Worm (Caenorhabditis elegans) whole organism, early embryonic: Measurements from ENCODE around the gene C27D6.11.

Experiments used
- B0310.2 ChIP-seq: sonication (generic microtip); optimal IDR thresholded peaks from 2 replicates; lab custom pipeline; 2016; ENCODE audit warnings: mild to moderate bottlenecking, missing genetic modification characterization, missing compliant biosample characterization
- F13C5.2 ChIP-seq: sonication (generic microtip); optimal IDR thresholded peaks from 2 replicates; lab custom pipeline; 2017; ENCODE audit warnings: mild to moderate bottlenecking, missing genetic modification characterization, inconsistent platforms, missing compliant biosample characterization
- ama-1 ChIP-seq: fragments of 150-350 bp; optimal IDR thresholded peaks from 2 replicates; lab custom pipeline; 2014
- ceh-13 ChIP-seq: fragments of 200-800 bp; sonication (Bioruptor generic); optimal IDR thresholded peaks from 2 replicates; lab custom pipeline; 2018; ENCODE audit warnings: mild to moderate bottlenecking, missing genetic modification characterization, missing compliant biosample characterization
- ets-7 ChIP-seq: sonication (generic microtip); optimal IDR thresholded peaks from 2 replicates; lab custom pipeline; 2016; ENCODE audit warnings: missing genotype, missing genetic modification characterization, missing compliant biosample characterization
- hmbx-1 ChIP-seq: sonication (generic microtip); optimal IDR thresholded peaks from 2 replicates; lab custom pipeline; 2016; ENCODE audit warnings: mild to moderate bottlenecking, missing genetic modification characterization, missing compliant biosample characterization
- hnd-1 ChIP-seq: sonication (generic microtip); optimal IDR thresholded peaks from 2 replicates; lab custom pipeline; 2016; ENCODE audit warnings: missing genetic modification characterization, missing compliant biosample characterization
- scrt-1 ChIP-seq: fragments of 200-800 bp; sonication (Bioruptor generic); IDR thresholded peaks from 2 replicates; pipeline ENCODE4 v1.3.6; 2022; ENCODE audit warnings: missing genetic modification characterization, missing compliant biosample characterization
- tbx-37 ChIP-seq: fragments of 200-800 bp; sonication (Bioruptor generic); conservative IDR thresholded peaks from 2 replicates; pipeline ENCODE4 v1.3.6; 2022; ENCODE audit warnings: missing genetic modification reagents, missing genetic modification characterization, missing compliant biosample characterization

DNA sequence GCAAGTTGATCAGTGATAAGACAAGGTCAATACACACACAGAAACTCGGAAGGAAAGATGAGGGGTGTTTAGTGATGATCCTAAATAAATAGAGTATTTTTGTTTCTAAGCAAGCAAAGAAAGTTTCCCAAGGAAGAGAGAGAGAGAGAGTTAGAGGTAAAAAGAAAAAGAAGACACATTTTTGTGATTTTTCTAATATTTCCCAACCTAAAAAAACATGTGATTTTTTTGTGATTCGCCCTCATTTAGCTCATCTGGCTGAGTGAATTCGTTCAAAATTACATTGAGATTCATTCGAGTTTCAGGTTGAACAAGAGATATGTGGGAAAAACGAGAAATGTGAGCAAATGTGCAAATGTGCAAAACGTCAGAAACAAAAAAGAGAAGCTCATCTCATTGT, 10.2 kb downstream of the C27D6.11 start, which contains the start of gene srb-16:
- no peak for TF ChIP-seq tbx-37 (GFP tag; lab: Robert Waterston, UW)
- TF ChIP-seq ama-1 (lab: Kevin White, UChicago) = no peak
- TF ChIP-seq ets-7 (tag; lab: Kevin White, UChicago) = no peak
- TF ChIP-seq hnd-1 (tag; lab: Kevin White, UChicago) = no peak
- TF ChIP-seq scrt-1 (GFP tag; lab: Robert Waterston, UW) = no peak
- TF ChIP-seq ceh-13 (GFP tag; lab: Kevin White, UChicago) = no peak
- TF ChIP-seq B0310.2 = no peak
- no peak for TF ChIP-seq hmbx-1
- no peak for TF ChIP-seq F13C5.2
